Worm (Caenorhabditis elegans): ENCODE results near the gene Y73C8C.4.
"Not testable (repeated sequence)": the region's sequence is repeated elsewhere in the genome, so short reads cannot be mapped to it uniquely, and the experiment has no call there.

Y73C8C.4 gene

ce11 chrV:3102049-3102448 is at the start of gene Y73C8C.4:
Y73C8C.4 (minus strand) TSS chrV:3102149.
- TF ChIP-seq ceh-36 (tag; optimal IDR thresholded peaks at IDR 0.05); sea-1 (GFP tag; conservative IDR thresholded peaks at IDR 0.05); pes-1 (GFP tag; IDR thresholded peaks at IDR 0.05): not testable (repeated sequence)

DNA sequence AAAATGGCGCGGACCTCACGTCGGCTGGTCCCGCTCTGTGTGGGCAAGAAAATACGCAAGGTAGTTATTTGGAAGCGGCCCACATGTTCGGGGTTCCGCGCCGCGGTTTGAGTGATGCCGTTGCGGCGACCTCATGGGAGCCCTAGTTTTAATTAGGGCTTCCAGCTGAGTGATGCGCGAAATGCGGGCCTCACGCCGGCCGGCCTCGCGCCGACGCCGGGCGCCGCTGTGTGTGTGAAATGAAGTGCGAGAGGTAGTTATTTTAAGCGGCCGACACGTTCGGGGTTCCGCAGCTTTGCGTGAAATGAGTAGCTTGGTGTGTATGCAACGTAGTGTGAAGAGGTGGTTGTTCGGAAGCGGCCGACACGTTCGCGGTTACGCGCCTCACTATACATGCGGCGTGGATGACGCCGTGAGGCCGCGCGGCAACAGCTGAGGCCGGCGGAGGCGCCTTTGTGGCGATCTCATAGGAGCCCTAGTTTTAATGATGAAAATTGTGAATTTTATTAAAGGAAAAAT is 48.0 kb upstream of the Y73C8C.4 start:
- TF ChIP-seq aly-1 (tag; optimal IDR thresholded peaks at IDR 0.05) (no peak), scrt-1 (GFP tag; IDR thresholded peaks at IDR 0.05) (no peak), hnd-1 (tag; optimal IDR thresholded peaks at IDR 0.05) (no peak), pes-1 (GFP tag; IDR thresholded peaks at IDR 0.05) (no peak), tbx-11 (GFP tag; IDR thresholded peaks at IDR 0.05) (no peak), ets-7 (tag; optimal IDR thresholded peaks at IDR 0.05) (no peak), tbx-37 (GFP tag; conservative IDR thresholded peaks at IDR 0.05) (no peak), ama-1 (optimal IDR thresholded peaks at IDR 0.05) (no peak), sea-1 (GFP tag; conservative IDR thresholded peaks at IDR 0.05) (no peak), hmbx-1 (tag; optimal IDR thresholded peaks at IDR 0.05) (no peak), flt-1 (GFP tag; IDR thresholded peaks at IDR 0.05) (no peak), B0310.2 (tag; optimal IDR thresholded peaks at IDR 0.05) (no peak), ceh-36 (tag; optimal IDR thresholded peaks at IDR 0.05) (no peak), ceh-13 (GFP tag; optimal IDR thresholded peaks at IDR 0.05) (no peak), hmg-4 (GFP tag; optimal IDR thresholded peaks at IDR 0.05) (no peak), tra-4 (tag; optimal IDR thresholded peaks at IDR 0.05) (no peak), F13C5.2 (tag; optimal IDR thresholded peaks at IDR 0.05) (no peak)

DNA sequence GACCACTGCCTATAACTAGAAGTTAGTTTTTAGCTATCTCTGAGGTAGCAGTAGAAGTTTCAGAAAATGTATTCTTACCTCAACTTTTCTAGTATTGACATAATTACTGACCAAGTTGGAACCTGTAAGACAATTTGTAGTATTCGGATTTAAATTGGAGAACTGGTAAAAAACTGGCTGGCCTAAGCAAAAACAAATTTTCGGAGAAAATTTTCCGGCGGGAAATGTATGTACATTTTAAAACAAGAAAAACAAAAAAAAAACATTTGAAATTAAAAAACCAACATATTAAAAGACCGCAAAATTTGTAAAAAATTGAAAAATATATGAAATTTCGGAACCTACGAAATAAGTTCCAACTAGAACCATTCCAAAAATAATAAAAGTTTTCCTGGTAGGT is 45.0 kb upstream of the Y73C8C.4 start, which contains the start of gene srab-11:
Gene srab-11, minus strand, starts transcription at position 101 of the 400 bp plus-strand sequence.
- no peak for TF ChIP-seq aly-1 (tag; optimal IDR thresholded peaks at IDR 0.05)
- no peak for TF ChIP-seq hnd-1 (tag; optimal IDR thresholded peaks at IDR 0.05)
- TF ChIP-seq pes-1 (GFP tag; IDR thresholded peaks at IDR 0.05), result no peak
- no peak for TF ChIP-seq sea-1 (GFP tag; conservative IDR thresholded peaks at IDR 0.05)
- no peak for TF ChIP-seq ceh-13 (GFP tag; optimal IDR thresholded peaks at IDR 0.05)
- no peak for TF ChIP-seq ets-7 (tag; optimal IDR thresholded peaks at IDR 0.05)
- TF ChIP-seq tra-4 (tag; optimal IDR thresholded peaks at IDR 0.05), result no peak
- TF ChIP-seq ama-1 (optimal IDR thresholded peaks at IDR 0.05), result no peak
- TF ChIP-seq F13C5.2 (tag; optimal IDR thresholded peaks at IDR 0.05), result no peak
- TF ChIP-seq scrt-1 (GFP tag; IDR thresholded peaks at IDR 0.05), result no peak
- no peak for TF ChIP-seq hmg-4 (GFP tag; optimal IDR thresholded peaks at IDR 0.05)
- TF ChIP-seq tbx-11 (GFP tag; IDR thresholded peaks at IDR 0.05), result no peak
- TF ChIP-seq B0310.2 (tag; optimal IDR thresholded peaks at IDR 0.05), result no peak
- TF ChIP-seq tbx-37 (GFP tag; conservative IDR thresholded peaks at IDR 0.05), result no peak
- no peak for TF ChIP-seq ceh-36 (tag; optimal IDR thresholded peaks at IDR 0.05)
- TF ChIP-seq hmbx-1 (tag; optimal IDR thresholded peaks at IDR 0.05), result no peak
- TF ChIP-seq flt-1 (GFP tag; IDR thresholded peaks at IDR 0.05), result no peak

- TF ChIP-seq ama-1 (optimal IDR thresholded peaks at IDR 0.05), result no peak
- no peak for TF ChIP-seq scrt-1 (GFP tag; IDR thresholded peaks at IDR 0.05)
- TF ChIP-seq tbx-11 (GFP tag; IDR thresholded peaks at IDR 0.05), result no peak
- no peak for TF ChIP-seq F13C5.2 (tag; optimal IDR thresholded peaks at IDR 0.05)
- TF ChIP-seq sea-1 (GFP tag; conservative IDR thresholded peaks at IDR 0.05), result no peak
- no peak for TF ChIP-seq ceh-13 (GFP tag; optimal IDR thresholded peaks at IDR 0.05)
- TF ChIP-seq hmg-4 (GFP tag; optimal IDR thresholded peaks at IDR 0.05), result no peak
- TF ChIP-seq ceh-36 (tag; optimal IDR thresholded peaks at IDR 0.05), result no peak
- TF ChIP-seq tra-4 (tag; optimal IDR thresholded peaks at IDR 0.05), result no peak
- TF ChIP-seq pes-1 (GFP tag; IDR thresholded peaks at IDR 0.05), result no peak
- no peak for TF ChIP-seq hnd-1 (tag; optimal IDR thresholded peaks at IDR 0.05)
- no peak for TF ChIP-seq B0310.2 (tag; optimal IDR thresholded peaks at IDR 0.05)
- no peak for TF ChIP-seq ets-7 (tag; optimal IDR thresholded peaks at IDR 0.05)
- no peak for TF ChIP-seq aly-1 (tag; optimal IDR thresholded peaks at IDR 0.05)
- TF ChIP-seq flt-1 (GFP tag; IDR thresholded peaks at IDR 0.05), result no peak
- TF ChIP-seq tbx-37 (GFP tag; conservative IDR thresholded peaks at IDR 0.05), result no peak
- TF ChIP-seq hmbx-1 (tag; optimal IDR thresholded peaks at IDR 0.05), result no peak
Measured at ce11 chrV:3145241-3145640, 43.3 kb upstream of the Y73C8C.4 start.

ce11 chrV:3144494-3144893 is 42.5 kb upstream of the Y73C8C.4 start, which contains the start of gene srab-10:
srab-10 (minus strand) TSS chrV:3144594.
- TF ChIP-seq ceh-13 (GFP tag; optimal IDR thresholded peaks at IDR 0.05) (no peak), tra-4 (tag; optimal IDR thresholded peaks at IDR 0.05) (no peak), ama-1 (optimal IDR thresholded peaks at IDR 0.05) (no peak), aly-1 (tag; optimal IDR thresholded peaks at IDR 0.05) (no peak), hmg-4 (GFP tag; optimal IDR thresholded peaks at IDR 0.05) (no peak), tbx-37 (GFP tag; conservative IDR thresholded peaks at IDR 0.05) (no peak), ets-7 (tag; optimal IDR thresholded peaks at IDR 0.05) (no peak), sea-1 (GFP tag; conservative IDR thresholded peaks at IDR 0.05) (no peak), scrt-1 (GFP tag; IDR thresholded peaks at IDR 0.05) (no peak), hmbx-1 (tag; optimal IDR thresholded peaks at IDR 0.05) (no peak), F13C5.2 (tag; optimal IDR thresholded peaks at IDR 0.05) (no peak), flt-1 (GFP tag; IDR thresholded peaks at IDR 0.05) (no peak), tbx-11 (GFP tag; IDR thresholded peaks at IDR 0.05) (no peak), hnd-1 (tag; optimal IDR thresholded peaks at IDR 0.05) (no peak), B0310.2 (tag; optimal IDR thresholded peaks at IDR 0.05) (no peak), pes-1 (GFP tag; IDR thresholded peaks at IDR 0.05) (no peak)

DNA sequence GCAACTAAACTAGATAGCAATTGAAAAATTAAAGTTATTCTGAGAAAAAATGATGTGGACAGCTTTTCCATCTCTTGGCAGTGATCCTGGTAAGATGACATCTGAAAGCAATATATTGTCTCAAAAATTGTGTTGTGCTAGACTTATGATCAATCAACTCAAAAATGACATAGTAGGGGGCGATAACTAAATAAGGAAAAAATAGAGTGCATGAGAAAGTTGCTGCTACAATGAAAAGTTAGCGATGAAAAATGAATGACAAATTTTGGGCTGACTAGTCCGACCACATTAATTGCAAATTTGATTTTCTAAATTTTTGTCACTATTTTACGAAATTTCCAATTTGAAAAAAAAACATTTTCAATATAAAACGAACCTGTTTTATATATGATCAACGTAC is 39.2 kb upstream of the Y73C8C.4 start, which contains the start of gene srab-9:
Gene srab-9, minus strand, starts transcription at position 101 of the 400 bp plus-strand sequence.
- TF ChIP-seq F13C5.2 (tag; optimal IDR thresholded peaks at IDR 0.05) (no peak), B0310.2 (tag; optimal IDR thresholded peaks at IDR 0.05) (no peak), tbx-37 (GFP tag; conservative IDR thresholded peaks at IDR 0.05) (no peak), flt-1 (GFP tag; IDR thresholded peaks at IDR 0.05) (no peak), ama-1 (optimal IDR thresholded peaks at IDR 0.05) (no peak), ets-7 (tag; optimal IDR thresholded peaks at IDR 0.05) (no peak), aly-1 (tag; optimal IDR thresholded peaks at IDR 0.05) (no peak), hmg-4 (GFP tag; optimal IDR thresholded peaks at IDR 0.05) (no peak), tra-4 (tag; optimal IDR thresholded peaks at IDR 0.05) (no peak), hnd-1 (tag; optimal IDR thresholded peaks at IDR 0.05) (no peak), pes-1 (GFP tag; IDR thresholded peaks at IDR 0.05) (no peak)

- TF ChIP-seq ets-7 (tag; optimal IDR thresholded peaks at IDR 0.05), result no peak
- no peak for TF ChIP-seq flt-1 (GFP tag; IDR thresholded peaks at IDR 0.05)
- no peak for TF ChIP-seq scrt-1 (GFP tag; IDR thresholded peaks at IDR 0.05)
- no peak for TF ChIP-seq ceh-36 (tag; optimal IDR thresholded peaks at IDR 0.05)
- no peak for TF ChIP-seq tbx-37 (GFP tag; conservative IDR thresholded peaks at IDR 0.05)
- no peak for TF ChIP-seq tbx-11 (GFP tag; IDR thresholded peaks at IDR 0.05)
- no peak for TF ChIP-seq F13C5.2 (tag; optimal IDR thresholded peaks at IDR 0.05)
- TF ChIP-seq aly-1 (tag; optimal IDR thresholded peaks at IDR 0.05), result no peak
- TF ChIP-seq sea-1 (GFP tag; conservative IDR thresholded peaks at IDR 0.05), result no peak
- TF ChIP-seq ceh-13 (GFP tag; optimal IDR thresholded peaks at IDR 0.05), result no peak
- no peak for TF ChIP-seq pes-1 (GFP tag; IDR thresholded peaks at IDR 0.05)
- TF ChIP-seq tra-4 (tag; optimal IDR thresholded peaks at IDR 0.05), result no peak
- no peak for TF ChIP-seq B0310.2 (tag; optimal IDR thresholded peaks at IDR 0.05)
- no peak for TF ChIP-seq hmbx-1 (tag; optimal IDR thresholded peaks at IDR 0.05)
- no peak for TF ChIP-seq ama-1 (optimal IDR thresholded peaks at IDR 0.05)
- no peak for TF ChIP-seq hnd-1 (tag; optimal IDR thresholded peaks at IDR 0.05)
- TF ChIP-seq hmg-4 (GFP tag; optimal IDR thresholded peaks at IDR 0.05), result no peak
Measured at ce11 chrV:3138488-3138887, 36.5 kb upstream of the Y73C8C.4 start, which contains the start of the genes irld-3 and F02C9.1. irld-3 (minus strand) TSS chrV:3138588. F02C9.1 (plus strand) TSS chrV:3138703.

Measured in whole organism, early embryonic.